Worm (Caenorhabditis elegans): ENCODE results near the gene C01C4.3.
A peak's percentile ranks its signal among the peaks of the same experiment; 100 is the strongest.

C01C4.3 gene

DNA sequence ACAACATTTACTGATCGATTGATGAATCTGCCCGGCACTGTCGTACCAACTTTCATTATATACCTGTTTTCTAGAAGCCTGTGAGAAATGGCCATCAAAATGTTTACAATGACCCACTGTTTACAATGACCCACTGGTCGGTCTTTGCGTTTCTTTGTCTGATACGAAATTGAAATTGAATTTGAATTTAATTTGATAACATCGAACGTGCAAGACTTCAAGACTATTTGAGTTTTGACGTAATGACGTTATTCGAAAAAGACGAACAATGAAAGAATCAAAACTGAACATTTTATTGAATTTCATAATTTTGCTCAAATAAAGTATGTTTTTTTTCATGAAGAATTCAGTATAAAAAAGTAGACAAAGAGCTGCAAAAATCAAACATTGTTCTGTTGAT, 24.7 kb upstream of the C01C4.3 start, which contains the start of gene C02F12.5:
C02F12.5 (minus strand) TSS at position 101 of the 400 bp plus-strand sequence.
- TF ChIP-seq hif-1 (tag; optimal IDR thresholded peaks at IDR 0.05) (peak in 1 of 2 experiments; percentile 30), D1046.2 (GFP tag; IDR thresholded peaks at IDR 0.05) (no peak), ama-1 (optimal IDR thresholded peaks at IDR 0.05) (no peak)

DNA sequence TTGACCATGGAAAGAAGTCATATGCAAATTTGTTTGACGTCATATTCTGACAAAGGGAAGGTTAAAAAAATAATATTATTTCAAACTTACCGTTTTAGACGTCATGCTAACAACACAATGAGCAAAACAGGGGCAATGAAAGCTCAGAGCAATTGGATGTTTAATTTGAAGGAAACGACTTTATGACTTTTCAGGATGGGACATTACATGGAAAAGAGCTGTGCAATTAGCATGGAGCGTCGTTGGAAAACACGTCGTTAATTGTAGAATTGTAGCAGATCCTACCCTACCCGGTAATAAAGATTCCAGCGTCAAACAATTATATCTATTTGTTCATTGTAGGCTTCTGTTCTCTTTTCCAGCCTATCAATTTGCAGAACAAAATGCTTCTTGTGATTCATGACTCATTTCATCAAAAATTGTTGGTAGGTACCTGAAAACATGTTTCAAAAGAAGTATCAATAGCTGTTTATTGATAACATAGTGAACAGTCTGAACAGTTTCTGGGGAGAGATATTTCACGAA, 23.1 kb upstream of the C01C4.3 start, which contains the start of gene ceh-63:
ceh-63 (minus strand) TSS at position 475 of the 525 bp plus-strand sequence.
- TF ChIP-seq ceh-62 (tag; optimal IDR thresholded peaks at IDR 0.05) (no peak), aha-1 (tag) (peak; percentile 65)

DNA sequence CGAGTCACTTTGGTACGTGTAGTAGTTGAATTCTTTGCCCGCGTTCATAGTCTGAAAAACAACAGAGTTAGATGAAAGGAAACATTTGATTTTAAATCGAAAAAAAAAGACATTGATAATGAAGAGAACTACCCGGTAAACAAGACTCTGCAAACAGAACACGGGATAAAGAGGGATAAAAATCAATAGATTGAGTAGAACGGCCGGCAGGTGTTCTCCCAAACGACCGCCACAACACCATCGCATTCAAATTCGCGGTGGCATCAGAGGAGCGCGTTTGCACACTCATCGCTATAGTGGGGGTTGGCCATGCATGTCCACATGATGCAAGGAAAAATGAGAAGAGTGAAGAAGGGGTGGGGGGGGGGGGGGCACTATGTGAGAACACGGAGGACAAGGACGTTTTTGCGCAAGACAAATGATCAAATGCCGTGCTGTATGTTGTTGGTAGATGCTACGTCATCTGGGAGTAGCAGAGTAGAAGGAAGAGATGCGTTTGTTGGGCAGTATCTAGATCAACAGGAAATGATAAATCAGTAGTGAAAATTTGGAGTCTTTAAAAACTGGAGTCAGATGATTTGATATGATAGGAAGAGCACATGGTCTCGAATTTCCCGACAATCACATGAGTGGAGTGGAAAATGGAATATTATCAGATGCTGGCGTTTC, 18.1 kb upstream of the C01C4.3 start, which contains the start of gene tag-52:
tag-52 (minus strand) TSS at position 51 of the 669 bp plus-strand sequence.
- TF ChIP-seq F10B5.3 (tag; optimal IDR thresholded peaks at IDR 0.05) (no peak), hlh-11 (tag; optimal IDR thresholded peaks at IDR 0.05) (peak; percentile 83), pqm-1 (tag; optimal IDR thresholded peaks at IDR 0.05) (peak; percentile 9), dmd-6 (GFP tag; IDR thresholded peaks at IDR 0.05) (peak; percentile 47; the same call in 1 of the 2 replicates), nhr-76 (tag; optimal IDR thresholded peaks at IDR 0.05) (no peak), duxl-1 (tag; optimal IDR thresholded peaks at IDR 0.05; ENCODE audit: poor library complexity) (no peak), pha-4 (GFP tag; IDR thresholded peaks at IDR 0.05) (no peak), pha-4 (tag; optimal IDR thresholded peaks at IDR 0.05) (no peak), nhr-77 (tag; optimal IDR thresholded peaks at IDR 0.05) (peak; percentile 35), nhr-11 (tag; optimal IDR thresholded peaks at IDR 0.05) (peak; percentile 13), F44E2.7 (GFP tag; IDR thresholded peaks at IDR 0.05) (no peak), nhr-10 (tag; optimal IDR thresholded peaks at IDR 0.05) (no peak), F49E8.2 (tag; optimal IDR thresholded peaks at IDR 0.05; ENCODE audit: borderline replicate concordance) (no peak), fkh-10 (GFP tag; optimal IDR thresholded peaks at IDR 0.05) (no peak), lin-15B (tag; optimal IDR thresholded peaks at IDR 0.05) (no peak), daf-12 (tag; optimal IDR thresholded peaks at IDR 0.05) (no peak), Y105C5A.15 (GFP tag; IDR thresholded peaks at IDR 0.05) (no peak), snpc-1.2 (GFP tag; IDR thresholded peaks at IDR 0.05) (no peak), nhr-111 (GFP tag; optimal IDR thresholded peaks at IDR 0.05) (no peak), aly-2 (tag; optimal IDR thresholded peaks at IDR 0.05) (no peak), unc-130 (GFP tag; optimal IDR thresholded peaks at IDR 0.05) (no peak), ZK337.2 (GFP tag; IDR thresholded peaks at IDR 0.05) (no peak), zip-11 (GFP tag; IDR thresholded peaks at IDR 0.05) (no peak), lir-3 (tag; optimal IDR thresholded peaks at IDR 0.05) (no peak), spr-3 (GFP tag; optimal IDR thresholded peaks at IDR 0.05) (no peak), jun-1 (tag; optimal IDR thresholded peaks at IDR 0.05) (no peak), rbr-2 (tag; optimal IDR thresholded peaks at IDR 0.05) (peak; percentile 16), nhr-42 (GFP tag; IDR thresholded peaks at IDR 0.05) (no peak), mxl-3 (GFP tag; optimal IDR thresholded peaks at IDR 0.05) (peak; percentile 74), set-16 (GFP tag; IDR thresholded peaks at IDR 0.05) (peak; percentile 27; the same call in 1 of the 2 replicates), nhr-6 (tag; optimal IDR thresholded peaks at IDR 0.05) (peak; percentile 32), ceh-82 (tag; optimal IDR thresholded peaks at IDR 0.05) (no peak), sdz-12 (GFP tag; optimal IDR thresholded peaks at IDR 0.05) (no peak), lin-1 (GFP tag; IDR thresholded peaks at IDR 0.05) (no peak), lim-7 (GFP tag; IDR thresholded peaks at IDR 0.05) (no peak), unc-39 (tag; optimal IDR thresholded peaks at IDR 0.05) (no peak), mdl-1 (tag; optimal IDR thresholded peaks at IDR 0.05) (peak in 1 of 2 experiments; percentile 32), egl-43 (GFP tag; IDR thresholded peaks at IDR 0.05) (no peak), ceh-44 (GFP tag; IDR thresholded peaks at IDR 0.05) (no peak), dpl-1 (GFP tag; optimal IDR thresholded peaks at IDR 0.05) (peak; percentile 35), nhr-102 (tag; optimal IDR thresholded peaks at IDR 0.05) (no peak), fos-1 (tag; optimal IDR thresholded peaks at IDR 0.05) (no peak), dve-1 (tag; optimal IDR thresholded peaks at IDR 0.05; ENCODE audit: insufficient read depth) (peak; percentile 51)
